Worm (Caenorhabditis elegans) whole organism, early embryonic: ENCODE measurements around the gene T10B10.4.

Experiments used
- B0310.2 ChIP-seq: sonication (generic microtip); optimal IDR thresholded peaks from 2 replicates; lab custom pipeline; 2016; ENCODE audit warnings: mild to moderate bottlenecking, missing genetic modification characterization, missing compliant biosample characterization
- F13C5.2 ChIP-seq: sonication (generic microtip); optimal IDR thresholded peaks from 2 replicates; lab custom pipeline; 2017; ENCODE audit warnings: mild to moderate bottlenecking, missing genetic modification characterization, inconsistent platforms, missing compliant biosample characterization
- aly-1 ChIP-seq: sonication (generic microtip); optimal IDR thresholded peaks from 2 replicates; lab custom pipeline; 2016; ENCODE audit warnings: missing genetic modification characterization, missing compliant biosample characterization
- ama-1 ChIP-seq: fragments of 150-350 bp; optimal IDR thresholded peaks from 2 replicates; lab custom pipeline; 2014
- ceh-13 ChIP-seq: fragments of 200-800 bp; sonication (Bioruptor generic); optimal IDR thresholded peaks from 2 replicates; lab custom pipeline; 2018; ENCODE audit warnings: mild to moderate bottlenecking, missing genetic modification characterization, missing compliant biosample characterization
- ceh-36 ChIP-seq: sonication (generic microtip); optimal IDR thresholded peaks from 2 replicates; lab custom pipeline; 2016; ENCODE audit warnings: missing genetic modification characterization, inconsistent platforms, missing compliant biosample characterization
- ets-7 ChIP-seq: sonication (generic microtip); optimal IDR thresholded peaks from 2 replicates; lab custom pipeline; 2016; ENCODE audit warnings: missing genotype, missing genetic modification characterization, missing compliant biosample characterization
- flt-1 ChIP-seq: fragments of 200-800 bp; sonication (Bioruptor generic); IDR thresholded peaks from 2 replicates; pipeline ENCODE4 v1.3.6; 2022; ENCODE audit warnings: missing genetic modification characterization, missing compliant biosample characterization
- hmbx-1 ChIP-seq: sonication (generic microtip); optimal IDR thresholded peaks from 2 replicates; lab custom pipeline; 2016; ENCODE audit warnings: mild to moderate bottlenecking, missing genetic modification characterization, missing compliant biosample characterization
- hmg-4 ChIP-seq: fragments of 200-800 bp; sonication (Bioruptor generic); optimal IDR thresholded peaks from 2 replicates; lab custom pipeline; 2018; ENCODE audit warnings: mild to moderate bottlenecking, missing genetic modification characterization, missing compliant biosample characterization
- hnd-1 ChIP-seq: sonication (generic microtip); optimal IDR thresholded peaks from 2 replicates; lab custom pipeline; 2016; ENCODE audit warnings: missing genetic modification characterization, missing compliant biosample characterization
- pes-1 ChIP-seq: fragments of 200-800 bp; sonication (Bioruptor generic); IDR thresholded peaks from 2 replicates; pipeline ENCODE4 v1.3.6; 2022; ENCODE audit warnings: missing genetic modification reagents, missing genetic modification characterization, missing compliant biosample characterization
- scrt-1 ChIP-seq: fragments of 200-800 bp; sonication (Bioruptor generic); IDR thresholded peaks from 2 replicates; pipeline ENCODE4 v1.3.6; 2022; ENCODE audit warnings: missing genetic modification characterization, missing compliant biosample characterization
- sea-1 ChIP-seq: fragments of 200-800 bp; sonication (Bioruptor generic); conservative IDR thresholded peaks from 2 replicates; pipeline ENCODE4 v1.3.6; 2022; ENCODE audit warnings: missing genetic modification characterization, missing compliant biosample characterization
- tbx-11 ChIP-seq: fragments of 200-800 bp; sonication (Bioruptor generic); IDR thresholded peaks from 2 replicates; pipeline ENCODE4 v1.3.6; 2022; ENCODE audit warnings: missing genetic modification characterization, missing compliant biosample characterization
- tbx-37 ChIP-seq: fragments of 200-800 bp; sonication (Bioruptor generic); conservative IDR thresholded peaks from 2 replicates; pipeline ENCODE4 v1.3.6; 2022; ENCODE audit warnings: missing genetic modification reagents, missing genetic modification characterization, missing compliant biosample characterization
- tra-4 ChIP-seq: sonication (generic microtip); optimal IDR thresholded peaks from 2 replicates; lab custom pipeline; 2017; ENCODE audit warnings: missing genetic modification characterization, missing compliant biosample characterization

Gene T10B10.4

DNA sequence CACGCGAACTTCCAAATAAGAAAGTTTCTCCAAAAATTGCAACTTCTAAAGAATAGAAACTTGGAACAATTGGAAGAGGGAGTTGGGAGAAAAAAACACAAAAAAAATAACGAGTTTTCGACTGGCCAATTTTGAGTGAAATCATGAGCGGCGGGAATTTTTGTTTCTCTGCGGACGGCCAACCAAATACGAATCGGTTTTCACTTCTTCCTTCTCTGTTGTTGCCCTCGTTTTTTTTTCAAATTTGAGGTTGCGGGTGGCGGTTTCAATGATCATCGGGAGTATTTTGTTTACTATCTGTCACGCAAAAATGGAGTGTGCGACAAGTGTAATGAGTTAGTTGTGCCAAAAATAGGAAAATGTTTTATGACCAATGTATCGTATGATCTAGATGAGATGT lies 43.8 kb downstream of the T10B10.4 start:
- TF ChIP-seq tra-4 (tag; lab: Kevin White, UChicago) (no peak), tbx-37 (GFP tag; lab: Robert Waterston, UW) (no peak), ceh-36 (tag; lab: Kevin White, UChicago) (no peak), hnd-1 (tag; lab: Kevin White, UChicago) (no peak), pes-1 (GFP tag; lab: Robert Waterston, UW) (no peak), ets-7 (tag; lab: Kevin White, UChicago) (no peak)

DNA sequence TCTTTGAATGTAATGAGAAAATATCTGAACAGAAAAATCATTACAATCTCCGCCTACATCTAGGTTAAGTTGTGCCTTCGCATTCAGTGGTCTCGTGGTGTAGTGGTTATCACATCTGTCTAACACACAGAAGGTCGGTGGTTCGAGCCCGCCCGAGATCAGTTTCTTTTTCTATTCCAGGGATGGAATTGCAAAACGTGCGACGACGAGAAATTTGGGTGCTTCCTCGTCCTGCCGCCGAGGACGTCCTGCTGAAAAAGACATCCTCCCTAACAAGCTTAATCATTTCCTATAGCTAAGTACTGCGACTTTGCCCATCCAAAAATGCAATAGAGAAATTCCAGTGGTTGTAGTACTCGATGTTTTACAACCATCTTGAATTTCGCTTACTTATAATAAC lies 46.1 kb downstream of the T10B10.4 start:
- peak; percentile 23 for TF ChIP-seq aly-1 (tag; lab: Kevin White, UChicago)
- no peak for TF ChIP-seq B0310.2 (tag; lab: Kevin White, UChicago)
- peak; percentile 1 for TF ChIP-seq hmg-4 (GFP tag; lab: Kevin White, UChicago)

DNA sequence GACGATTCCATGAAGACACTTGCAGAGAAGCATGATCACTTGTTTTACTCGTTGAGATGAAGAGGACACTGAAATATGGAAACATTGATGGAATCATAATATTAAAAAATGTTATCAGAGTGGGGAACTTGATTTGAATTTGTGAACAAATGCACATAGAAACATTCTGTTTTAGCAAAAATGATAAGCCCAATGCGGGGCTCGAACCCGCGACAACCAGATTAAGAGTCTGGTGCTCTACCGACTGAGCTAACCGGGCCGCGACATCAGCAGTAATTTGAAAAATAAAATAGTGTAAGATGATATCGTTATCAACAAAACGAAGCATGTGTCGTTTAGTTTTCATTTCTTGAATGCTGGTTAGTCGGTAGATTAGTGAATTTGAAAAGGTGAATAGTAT lies 51.2 kb downstream of the T10B10.4 start:
- TF ChIP-seq ceh-13 (GFP tag; lab: Kevin White, UChicago) (no peak), scrt-1 (GFP tag; lab: Robert Waterston, UW) (no peak), flt-1 (GFP tag; lab: Robert Waterston, UW) (no peak), pes-1 (GFP tag; lab: Robert Waterston, UW) (no peak), ama-1 (no peak), F13C5.2 (tag; lab: Kevin White, UChicago) (no peak), B0310.2 (tag; lab: Kevin White, UChicago) (no peak), hmg-4 (GFP tag; lab: Kevin White, UChicago) (no peak), hmbx-1 (no peak), ets-7 (tag; lab: Kevin White, UChicago) (no peak), aly-1 (tag; lab: Kevin White, UChicago) (no peak), hnd-1 (tag; lab: Kevin White, UChicago) (no peak), sea-1 (no peak), tbx-37 (GFP tag; lab: Robert Waterston, UW) (no peak), tbx-11 (GFP tag; lab: Robert Waterston, UW) (no peak), ceh-36 (tag; lab: Kevin White, UChicago) (no peak), tra-4 (tag; lab: Kevin White, UChicago) (no peak)
